Fruit fly (Drosophila melanogaster) whole organism, embryonic: ENCODE data around the gene neur.

Source experiments
- Awh ChIP-seq: fragments of 200-800 bp; sonication (Bioruptor generic); IDR thresholded peaks from 2 replicates; pipeline ENCODE4, ENCODE4 v1.3.6; 2022; ENCODE audit warnings: missing biosample characterization, missing genetic modification characterization
- CG10147 ChIP-seq: fragments of 200-800 bp; sonication (Bioruptor generic); optimal IDR thresholded peaks from 2 replicates; lab custom pipeline; 2019; ENCODE audit warnings: missing biosample characterization, mild to moderate bottlenecking, missing genetic modification characterization, moderate library complexity
- CG10959 ChIP-seq: fragments of 200-800 bp; sonication (Bioruptor generic); IDR thresholded peaks from 2 replicates; pipeline ENCODE4 v1.3.6; 2022; ENCODE audit warnings: missing biosample characterization, missing genetic modification characterization
- CG11093 ChIP-seq: fragments of 200-800 bp; sonication (Bioruptor generic); IDR thresholded peaks from 3 replicates; pipeline ENCODE4 v1.3.6; 2022; ENCODE audit warnings: missing biosample characterization, missing genetic modification characterization
- CG11560 ChIP-seq: fragments of 200-800 bp; sonication (Bioruptor generic); IDR thresholded peaks from 3 replicates; pipeline ENCODE4 v1.3.6; 2022; ENCODE audit warnings: missing biosample characterization, missing genetic modification characterization
- CG12071 ChIP-seq: fragments of 200-800 bp; sonication (Bioruptor generic); optimal IDR thresholded peaks from 3 replicates; lab custom pipeline; 2018; ENCODE audit warnings: missing biosample characterization, mild to moderate bottlenecking, missing genetic modification characterization
- CG1233 ChIP-seq: fragments of 200-800 bp; sonication (Bioruptor generic); optimal IDR thresholded peaks from 4 replicates; lab custom pipeline; 2018; ENCODE audit warnings: missing biosample characterization, mild to moderate bottlenecking, missing genetic modification characterization
- CG12659 ChIP-seq: fragments of 200-800 bp; sonication (Bioruptor generic); optimal IDR thresholded peaks from 3 replicates; lab custom pipeline; 2017; ENCODE audit warnings: mild to moderate bottlenecking, missing biosample characterization, missing genetic modification reagents, missing genetic modification characterization
- CG13894 ChIP-seq: fragments of 200-800 bp; sonication (Bioruptor generic); optimal IDR thresholded peaks from 3 replicates; lab custom pipeline; 2018; ENCODE audit warnings: missing biosample characterization, mild to moderate bottlenecking, missing genetic modification characterization, moderate library complexity
- CG14710 ChIP-seq: fragments of 200-800 bp; sonication (Bioruptor generic); optimal IDR thresholded peaks from 3 replicates; lab custom pipeline; 2019; ENCODE audit warnings: missing biosample characterization, mild to moderate bottlenecking, missing genetic modification characterization, moderate library complexity
- CG15011 ChIP-seq: fragments of 200-800 bp; sonication (Bioruptor generic); optimal IDR thresholded peaks from 3 replicates; lab custom pipeline; 2018; ENCODE audit warnings: missing biosample characterization, mild to moderate bottlenecking, missing genetic modification characterization
- CG17328 ChIP-seq: fragments of 200-800 bp; sonication (Bioruptor generic); IDR thresholded peaks from 2 replicates; pipeline ENCODE4 v1.3.6; 2022; ENCODE audit warnings: missing biosample characterization, missing genetic modification characterization
- CG17829 ChIP-seq: fragments of 200-800 bp; optimal IDR thresholded peaks from 2 replicates; lab custom pipeline; 2019; ENCODE audit warnings: missing biosample characterization, mild to moderate bottlenecking, missing genetic modification characterization, moderate library complexity
- CG1792 ChIP-seq: fragments of 200-800 bp; sonication (Bioruptor generic); optimal IDR thresholded peaks from 2 replicates; lab custom pipeline; 2016; ENCODE audit warnings: missing biosample characterization, missing genetic modification characterization
- CG42726 ChIP-seq: fragments of 200-800 bp; sonication (Bioruptor generic); IDR thresholded peaks from 2 replicates; pipeline ENCODE4 v1.3.6; 2022; ENCODE audit warnings: missing biosample characterization, missing genetic modification characterization; ENCODE audit not compliant: partially characterized antibody
- CG4404 ChIP-seq: fragments of 200-800 bp; sonication (Bioruptor generic); IDR thresholded peaks from 2 replicates; pipeline ENCODE4 v1.3.6; 2022; ENCODE audit warnings: missing biosample characterization, missing genetic modification characterization
- CG7357 ChIP-seq: fragments of 200-800 bp; sonication (Bioruptor generic); IDR thresholded peaks from 3 replicates; pipeline ENCODE4 v1.3.6; 2022; ENCODE audit warnings: missing biosample characterization, missing genetic modification characterization
- Chrac-16 ChIP-seq: fragments of 200-800 bp; sonication (Bioruptor generic); optimal IDR thresholded peaks from 3 replicates; lab custom pipeline; 2016; ENCODE audit warnings: missing biosample characterization, missing genetic modification characterization
- D ChIP-seq, 2 experiments: fragments of 200-800 bp in 1 of 2; fragments of >200 bp in 1 of 2; sonication (Bioruptor generic) in 1 of 2; optimal IDR thresholded peaks; 2 replicates in 1 of 2; 3 replicates in 1 of 2; lab custom pipeline; 2017; ENCODE audit warnings: mild to moderate bottlenecking in 1 of 2, missing biosample characterization in 1 of 2, missing genetic modification characterization in 1 of 2, missing genetic modification reagents in 1 of 2
- Doc2 ChIP-seq: fragments of 200-800 bp; sonication (Bioruptor generic); IDR thresholded peaks from 2 replicates; pipeline ENCODE4 v1.3.6; 2022; ENCODE audit warnings: missing biosample characterization, missing genetic modification characterization
- E2f1 ChIP-seq: fragments of 200-800 bp; sonication (Bioruptor generic); IDR thresholded peaks from 2 replicates; pipeline ENCODE4 v1.3.6; 2022; ENCODE audit warnings: missing biosample characterization, missing genetic modification characterization
- ERR ChIP-seq: fragments of 200-800 bp; sonication (Bioruptor generic); optimal IDR thresholded peaks from 2 replicates; lab custom pipeline; 2016; ENCODE audit warnings: missing biosample characterization, missing genetic modification characterization
- Ets97D ChIP-seq: fragments of 200-800 bp; sonication (Bioruptor generic); optimal IDR thresholded peaks from 3 replicates; lab custom pipeline; 2016; ENCODE audit warnings: missing biosample characterization, missing genetic modification characterization
- Mad ChIP-seq: fragments of 200-800 bp; sonication (Bioruptor generic); optimal IDR thresholded peaks from 2 replicates; lab custom pipeline; 2016; ENCODE audit warnings: missing biosample characterization, missing genetic modification characterization
- Mrtf ChIP-seq: fragments of 200-800 bp; sonication (Bioruptor generic); IDR thresholded peaks from 3 replicates; pipeline ENCODE4 v1.3.6; 2022; ENCODE audit warnings: missing biosample characterization, missing genetic modification characterization
- Nf-YA ChIP-seq: fragments of 200-800 bp; sonication (Bioruptor generic); IDR thresholded peaks from 2 replicates; pipeline ENCODE4 v1.3.6; 2022; ENCODE audit warnings: missing biosample characterization, missing genetic modification characterization
- Pdp1 ChIP-seq, 2 experiments: fragments of 200-800 bp; sonication (Bioruptor generic); optimal IDR thresholded peaks; 3 replicates each; lab custom pipeline; 2016; ENCODE audit warnings: missing biosample characterization in 2 of 2, missing genetic modification characterization in 2 of 2, mild to moderate bottlenecking in 1 of 2, moderate library complexity in 1 of 2
- Ptx1 ChIP-seq: fragments of 200-800 bp; sonication (Bioruptor generic); IDR thresholded peaks from 2 replicates; pipeline ENCODE4 v1.3.6; 2022; ENCODE audit warnings: missing biosample characterization, missing genetic modification characterization
- Rx ChIP-seq: fragments of 200-800 bp; sonication (Bioruptor generic); IDR thresholded peaks from 2 replicates; pipeline ENCODE4 v1.3.6; 2022; ENCODE audit warnings: missing biosample characterization, missing genetic modification characterization
- Ssrp ChIP-seq: fragments of 200-800 bp; sonication (Bioruptor generic); optimal IDR thresholded peaks from 2 replicates; lab custom pipeline; 2018; ENCODE audit warnings: missing biosample characterization, mild to moderate bottlenecking, missing genetic modification characterization, moderate library complexity
- cg ChIP-seq: fragments of 200-800 bp; sonication (Bioruptor generic); optimal IDR thresholded peaks from 3 replicates; lab custom pipeline; 2019; ENCODE audit warnings: missing biosample characterization, mild to moderate bottlenecking, missing genetic modification characterization, moderate library complexity
- fru ChIP-seq: fragments of >200 bp; optimal IDR thresholded peaks from 2 replicates; lab custom pipeline; 2017
- gce ChIP-seq: fragments of 200-800 bp; sonication (Bioruptor generic); IDR thresholded peaks from 3 replicates; pipeline ENCODE4 v1.3.6; 2022; ENCODE audit warnings: missing biosample characterization, missing genetic modification characterization
- gem ChIP-seq: fragments of 200-800 bp; sonication (Bioruptor generic); optimal IDR thresholded peaks from 2 replicates; lab custom pipeline; 2019; ENCODE audit warnings: missing biosample characterization, mild to moderate bottlenecking, missing genetic modification characterization, moderate library complexity
- kay ChIP-seq: fragments of 200-800 bp; sonication (Bioruptor generic); optimal IDR thresholded peaks from 2 replicates; lab custom pipeline; 2016; ENCODE audit warnings: missing biosample characterization, missing genetic modification characterization
- lilli ChIP-seq: fragments of 200-800 bp; sonication (Bioruptor generic); optimal IDR thresholded peaks from 3 replicates; lab custom pipeline; 2016; ENCODE audit warnings: missing biosample characterization, missing genetic modification characterization
- maf-S ChIP-seq: fragments of 200-800 bp; sonication (Bioruptor generic); optimal IDR thresholded peaks from 2 replicates; lab custom pipeline; 2016; ENCODE audit warnings: missing biosample characterization, missing genetic modification characterization
- nerfin-2 ChIP-seq: fragments of 200-800 bp; sonication (Bioruptor generic); IDR thresholded peaks from 2 replicates; pipeline ENCODE4 v1.3.6; 2022; ENCODE audit warnings: missing biosample characterization, missing genetic modification characterization; ENCODE audit not compliant: partially characterized antibody
- nmo ChIP-seq: fragments of 200-800 bp; sonication (Bioruptor generic); optimal IDR thresholded peaks from 2 replicates; lab custom pipeline; 2018; ENCODE audit warnings: missing biosample characterization, mild to moderate bottlenecking, missing genetic modification characterization, moderate library complexity
- nom ChIP-seq: fragments of 200-800 bp; sonication (Bioruptor generic); optimal IDR thresholded peaks from 2 replicates; lab custom pipeline; 2017; ENCODE audit warnings: missing biosample characterization, missing genetic modification characterization, mild to moderate bottlenecking, moderate library complexity, missing genetic modification reagents
- psq ChIP-seq: fragments of 200-800 bp; sonication (Bioruptor generic); optimal IDR thresholded peaks from 2 replicates; lab custom pipeline; 2017; ENCODE audit warnings: missing biosample characterization, missing genetic modification characterization
- scrt ChIP-seq: fragments of 200-800 bp; sonication (Bioruptor generic); optimal IDR thresholded peaks from 2 replicates; lab custom pipeline; 2018; ENCODE audit warnings: missing biosample characterization, mild to moderate bottlenecking, missing genetic modification characterization, moderate library complexity
- so ChIP-seq: fragments of 200-800 bp; sonication (Bioruptor generic); IDR thresholded peaks from 3 replicates; pipeline ENCODE4 v1.3.6; 2022; ENCODE audit warnings: missing biosample characterization, missing genetic modification characterization
- sqz ChIP-seq: fragments of 200-800 bp; sonication (Bioruptor generic); optimal IDR thresholded peaks from 3 replicates; lab custom pipeline; 2018; ENCODE audit warnings: missing biosample characterization, mild to moderate bottlenecking, missing genetic modification characterization
- tin ChIP-seq: fragments of 200-800 bp; sonication (Bioruptor generic); optimal IDR thresholded peaks from 3 replicates; lab custom pipeline; 2016; ENCODE audit warnings: missing biosample characterization, missing genetic modification characterization
- ttk ChIP-seq: fragments of 200-800 bp; sonication (Bioruptor generic); IDR thresholded peaks from 2 replicates; pipeline ENCODE4 v2.1.2; 2022; ENCODE audit warnings: missing biosample characterization, missing genetic modification characterization

Gene neur

DNA sequence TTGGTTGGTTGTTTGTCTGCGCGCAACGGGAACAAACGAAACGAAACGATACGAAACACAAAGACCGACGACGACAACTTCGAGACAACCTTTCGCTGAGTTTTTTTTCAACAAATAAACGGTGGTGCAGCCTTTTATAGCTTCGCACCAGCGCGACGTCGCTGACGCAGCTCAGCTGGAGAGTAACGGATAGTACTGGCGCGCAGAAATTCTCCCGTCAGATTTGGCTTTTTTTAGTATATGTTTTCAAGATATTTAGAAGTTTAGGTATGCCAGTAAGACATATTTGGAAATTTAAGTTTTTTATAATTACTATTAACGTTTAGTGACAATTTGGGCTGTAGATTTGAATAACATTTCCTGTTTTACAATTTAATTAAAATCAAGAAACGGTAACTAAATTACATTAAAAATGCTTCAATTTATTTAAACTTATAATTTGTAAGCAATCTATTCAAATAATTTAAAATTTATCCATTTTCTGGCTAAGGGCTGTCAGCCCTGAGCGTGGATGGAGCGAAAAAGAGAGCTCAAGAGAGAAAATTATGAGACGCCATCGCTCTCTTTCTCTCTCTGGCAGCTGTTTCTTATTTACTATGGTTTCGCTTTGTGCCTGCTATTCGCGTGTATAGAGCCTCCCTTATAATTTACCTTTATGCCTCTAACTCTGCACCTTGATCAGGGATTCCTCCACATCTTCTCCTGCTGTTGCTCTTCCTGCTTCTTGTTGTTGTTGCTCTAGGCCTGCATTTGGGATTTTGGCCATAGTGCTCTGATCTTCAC is 5.5 kb downstream of the neur start (continued):
- TF ChIP-seq nom (GFP tag; lab: Kevin White, UChicago) (peak; percentile 85), Pdp1 (GFP tag; optimal IDR thresholded peaks at IDR 0.05; lab: Kevin White, UChicago) (peak; percentile 19 to 43), Doc2 (no peak)

DNA sequence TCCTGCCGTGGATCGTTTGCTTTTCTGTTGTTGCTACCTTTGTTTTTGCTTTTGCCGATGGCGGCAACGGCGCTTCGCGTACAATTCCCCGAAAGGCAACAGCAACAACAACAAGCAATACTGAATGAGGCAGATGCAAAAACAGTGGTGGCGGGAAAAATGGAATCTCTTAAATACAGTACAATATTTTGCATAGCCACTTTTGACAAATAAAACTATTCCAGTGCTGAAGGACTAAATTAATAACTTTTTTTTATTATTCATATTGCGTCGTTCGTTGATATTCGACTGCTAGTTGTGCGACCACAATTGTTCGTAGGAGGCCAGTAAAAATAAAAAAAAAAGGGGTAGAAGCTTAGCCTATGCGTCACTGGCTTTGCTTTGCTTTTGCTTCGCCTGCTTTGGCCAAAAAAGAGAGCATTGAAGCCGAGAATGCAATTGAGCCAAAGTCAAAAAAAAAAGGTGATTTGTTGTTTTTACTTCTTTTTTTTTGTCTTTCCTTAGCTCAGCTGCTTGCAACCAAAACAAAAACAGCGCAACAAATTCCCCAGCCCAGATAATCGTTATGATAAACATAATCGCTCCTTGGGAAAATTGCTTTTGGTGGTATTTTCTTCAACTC is 7.4 kb downstream of the neur start:
- TF ChIP-seq cg (GFP tag; lab: Kevin White, UChicago) (no peak), Awh (peak; percentile 94), ttk (peak; percentile 92), Mad (GFP tag; lab: Kevin White, UChicago) (peak; percentile 77), CG7357 (GFP tag; lab: Robert Waterston, UW) (peak; percentile 63; the same call in 1 of the 3 replicates), fru (no peak), psq (GFP tag; lab: Kevin White, UChicago) (peak; percentile 60), CG13894 (peak; percentile 61), Ssrp (peak; percentile 82), nmo (GFP tag; lab: Kevin White, UChicago) (peak; percentile 82), maf-S (GFP tag; lab: Kevin White, UChicago) (peak; percentile 69), CG4404 (peak; percentile 69), CG1233 (GFP tag; lab: Kevin White, UChicago) (peak; percentile 75), ERR (peak; percentile 75), CG12071 (peak; percentile 86), CG10147 (peak; percentile 79), Nf-YA (GFP tag; lab: Robert Waterston, UW) (peak; percentile 84), lilli (GFP tag; lab: Kevin White, UChicago) (peak; percentile 94), CG12659 (GFP tag; lab: Kevin White, UChicago) (peak; percentile 86), Pdp1 (GFP tag; optimal IDR thresholded peaks at IDR 0.05; lab: Kevin White, UChicago) (peak; percentile 63 to 83), CG11560 (tag; lab: Robert Waterston, UW) (peak; percentile 69; the same call in 2 of the 3 replicates), Rx (peak; percentile 88), CG14710 (tag; lab: Kevin White, UChicago) (peak; percentile 70), gce (GFP tag; lab: Robert Waterston, UW) (peak; percentile 89; the same call in 2 of the 3 replicates), sqz (GFP tag; lab: Kevin White, UChicago) (peak; percentile 95), CG17328 (GFP tag; lab: Robert Waterston, UW) (peak; percentile 92), so (GFP tag; lab: Robert Waterston, UW) (peak; percentile 92), scrt (peak; percentile 73), Chrac-16 (peak; percentile 82), tin (GFP tag; lab: Kevin White, UChicago) (peak; percentile 86), Mrtf (GFP tag; lab: Robert Waterston, UW) (peak; percentile 86), nerfin-2 (GFP tag; lab: Robert Waterston, UW) (no peak), CG17829 (peak; percentile 83), Ptx1 (peak; percentile 94), CG1792 (GFP tag; lab: Kevin White, UChicago) (peak; percentile 49), CG10959 (peak; percentile 75), D (optimal IDR thresholded peaks at IDR 0.05; lab: Kevin White, UChicago) (peak; percentile 7), D (GFP tag; optimal IDR thresholded peaks at IDR 0.05; lab: Kevin White, UChicago) (peak; percentile 83), kay (GFP tag; lab: Kevin White, UChicago) (peak; percentile 77), CG15011 (GFP tag; lab: Kevin White, UChicago) (peak; percentile 76), Ets97D (peak; percentile 38), CG42726 (GFP tag; lab: Robert Waterston, UW) (no peak), gem (tag; lab: Kevin White, UChicago) (peak; percentile 91), CG11093 (GFP tag; lab: Robert Waterston, UW) (peak; percentile 89), E2f1 (GFP tag; lab: Robert Waterston, UW) (peak; percentile 86)
